Worm (Caenorhabditis elegans) whole organism, L1 larva: Measurements from ENCODE around the gene cyp-14A1.

Experiments
- C04F5.9 ChIP-seq: sonication (generic microtip); optimal IDR thresholded peaks from 2 replicates; lab custom pipeline; 2016; ENCODE audit warnings: missing genetic modification characterization, missing compliant biosample characterization
- ama-1 ChIP-seq: fragments of 150-350 bp; optimal IDR thresholded peaks from 2 replicates; lab custom pipeline; 2014
- ceh-82 ChIP-seq, 3 experiments: fragments of 150-350 bp in 1 of 3; sonication (generic microtip) in 2 of 3; optimal IDR thresholded peaks; 2 replicates each; lab custom pipeline; 2014 to 2017; ENCODE audit warnings: missing biosample characterization in 3 of 3, missing genetic modification characterization in 3 of 3
- lin-35 ChIP-seq, 2 experiments: fragments of 150-350 bp; optimal IDR thresholded peaks; 2 replicates each; lab custom pipeline; 2014; ENCODE audit warnings: missing biosample characterization in 2 of 2, missing genetic modification characterization in 2 of 2, missing genetic modification reagents in 2 of 2
- nhr-19 ChIP-seq: fragments of 200-800 bp; sonication (Bioruptor generic); conservative IDR thresholded peaks from 2 replicates; pipeline ENCODE4 v1.3.6; 2022; ENCODE audit warnings: missing genetic modification characterization, missing compliant biosample characterization
- nhr-20 ChIP-seq: sonication (generic microtip); optimal IDR thresholded peaks from 2 replicates; lab custom pipeline; 2016; ENCODE audit warnings: mild to moderate bottlenecking, missing genetic modification characterization, missing compliant biosample characterization
- pag-3 ChIP-seq: sonication (generic microtip); optimal IDR thresholded peaks from 2 replicates; lab custom pipeline; 2017; ENCODE audit warnings: missing genetic modification characterization, mild to moderate bottlenecking, missing compliant biosample characterization, antibody characterized with exemption, borderline replicate concordance; ENCODE audit not compliant: insufficient read depth
- sup-37 ChIP-seq: fragments of 200-800 bp; sonication (Bioruptor generic); optimal IDR thresholded peaks from 2 replicates; lab custom pipeline; 2018; ENCODE audit warnings: mild to moderate bottlenecking, missing genetic modification characterization, missing compliant biosample characterization
- unc-130 ChIP-seq: fragments of 150-350 bp; optimal IDR thresholded peaks from 2 replicates; lab custom pipeline; 2017; ENCODE audit warnings: missing biosample characterization, missing genetic modification characterization, inconsistent platforms

ce11 chrX:13245090-13245489, 22.1 kb downstream of the cyp-14A1 start, which contains the start of gene hpl-1:
- no peak for TF ChIP-seq ceh-82 (tag; optimal IDR thresholded peaks at IDR 0.05; lab: Kevin White, UChicago)
- TF ChIP-seq unc-130 = no peak
- TF ChIP-seq pag-3 = no peak
- no peak for TF ChIP-seq lin-35 (GFP tag; optimal IDR thresholded peaks at IDR 0.05; lab: Kevin White, UChicago)
- TF ChIP-seq C04F5.9 = no peak
- TF ChIP-seq sup-37 (GFP tag; lab: Kevin White, UChicago) = no peak
- no peak for TF ChIP-seq nhr-19 (GFP tag; lab: Robert Waterston, UW)
- no peak for TF ChIP-seq nhr-20 (tag; lab: Kevin White, UChicago)
- no peak for TF ChIP-seq ama-1 (lab: Kevin White, UChicago)
